Fruit fly (Drosophila melanogaster) whole organism, adult: ENCODE results near the gene CG7724.

ENCODE experiments used
- CG11617 ChIP-seq: fragments of 200-800 bp; sonication (Bioruptor generic); optimal IDR thresholded peaks from 2 replicates; lab custom pipeline; 2017; ENCODE audit warnings: mild to moderate bottlenecking, missing biosample characterization, missing genetic modification reagents, missing genetic modification characterization
- CG14711 ChIP-seq: fragments of 200-800 bp; sonication (Bioruptor generic); optimal IDR thresholded peaks from 2 replicates; lab custom pipeline; 2018; ENCODE audit warnings: missing biosample characterization, mild to moderate bottlenecking, missing genetic modification characterization, moderate library complexity
- CG1620 ChIP-seq: fragments of 200-800 bp; sonication (Bioruptor generic); optimal IDR thresholded peaks from 2 replicates; lab custom pipeline; 2016; ENCODE audit warnings: missing biosample characterization, missing genetic modification characterization
- CG5204 ChIP-seq: fragments of 200-800 bp; sonication (Bioruptor generic); optimal IDR thresholded peaks from 2 replicates; lab custom pipeline; 2016; ENCODE audit warnings: missing biosample characterization, missing genetic modification characterization
- cic ChIP-seq: fragments of 200-800 bp; sonication (Bioruptor generic); optimal IDR thresholded peaks from 2 replicates; lab custom pipeline; 2017; ENCODE audit warnings: missing biosample characterization, mild to moderate bottlenecking, missing genetic modification characterization, moderate library complexity
- cnc ChIP-seq, 2 experiments: fragments of >200 bp; optimal IDR thresholded peaks; 2 replicates each; lab custom pipeline; 2017
- kay ChIP-seq: fragments of 200-800 bp; sonication (Bioruptor generic); peaks from one replicate; lab custom pipeline; 2016; ENCODE audit warnings: missing biosample characterization, missing genetic modification characterization, borderline replicate concordance
- pad ChIP-seq: fragments of 200-800 bp; sonication (Bioruptor generic); optimal IDR thresholded peaks from 3 replicates; lab custom pipeline; 2017; ENCODE audit warnings: missing biosample characterization, missing genetic modification characterization, mild to moderate bottlenecking, moderate library complexity, missing genetic modification reagents
- tj ChIP-seq: fragments of 200-800 bp; sonication (Bioruptor generic); optimal IDR thresholded peaks from 3 replicates; lab custom pipeline; 2017; ENCODE audit warnings: missing biosample characterization, mild to moderate bottlenecking, missing genetic modification characterization, moderate library complexity
- toe ChIP-seq: fragments of 200-800 bp; sonication (Bioruptor generic); optimal IDR thresholded peaks from 2 replicates; lab custom pipeline; 2016; ENCODE audit warnings: missing biosample characterization, missing genetic modification characterization

dm6 chr3L:17055467-17055877 is at the start of gene CG7724:
- TF ChIP-seq CG1620 (GFP tag; lab: Kevin White, UChicago) (no peak), CG14711 (tag; lab: Kevin White, UChicago) (no peak), CG11617 (no peak), pad (no peak), kay (GFP tag; lab: Kevin White, UChicago) (no peak), CG5204 (GFP tag; lab: Kevin White, UChicago) (no peak), cnc (optimal IDR thresholded peaks at IDR 0.05; lab: Kevin White, UChicago) (no peak), tj (no peak), cic (no peak), toe (GFP tag; lab: Kevin White, UChicago) (no peak)
